Fruit fly (Drosophila melanogaster): ENCODE results near the gene CG6324.
A peak's percentile ranks its signal among the peaks of the same experiment; 100 is the strongest.

The CG6324 gene

dm6 chrX:15490519-15490918, 14.6 kb downstream of the CG6324 start:
- no peak for TF ChIP-seq fd96Cb (tag; optimal IDR thresholded peaks at IDR 0.05)
- TF ChIP-seq CG13296 (GFP tag; optimal IDR thresholded peaks at IDR 0.05) = no peak
- TF ChIP-seq caup (GFP tag; optimal IDR thresholded peaks at IDR 0.05; ENCODE audit: severe bottlenecking) = no peak
- no peak for TF ChIP-seq tio (GFP tag; optimal IDR thresholded peaks at IDR 0.05)
- peak; percentile 57 for TF ChIP-seq CG11504 (tag; optimal IDR thresholded peaks at IDR 0.05)
- TF ChIP-seq lbe (GFP tag; optimal IDR thresholded peaks at IDR 0.05) = no peak
- TF ChIP-seq Dip2 (GFP tag; IDR thresholded peaks at IDR 0.05) = peak; percentile 82
- peak; percentile 34 for TF ChIP-seq kni (GFP tag; optimal IDR thresholded peaks at IDR 0.05)
- no peak for TF ChIP-seq CG11093 (GFP tag; IDR thresholded peaks at IDR 0.05)
- TF ChIP-seq CG8281 (tag; optimal IDR thresholded peaks at IDR 0.05) = no peak
- TF ChIP-seq CG1792 (GFP tag; optimal IDR thresholded peaks at IDR 0.05) = no peak
- no peak for TF ChIP-seq CG1529 (GFP tag; optimal IDR thresholded peaks at IDR 0.05)
- peak; percentile 11 for TF ChIP-seq ATbp (GFP tag; optimal IDR thresholded peaks at IDR 0.05)
- peak; percentile 2 for TF ChIP-seq Asciz (GFP tag; optimal IDR thresholded peaks at IDR 0.05)
- TF ChIP-seq Myb (GFP tag; optimal IDR thresholded peaks at IDR 0.05) = no peak
- no peak for TF ChIP-seq Fer1 (GFP tag; optimal IDR thresholded peaks at IDR 0.05)
- TF ChIP-seq stwl (tag; optimal IDR thresholded peaks at IDR 0.05) = peak; percentile 17
- TF ChIP-seq Drgx (GFP tag; IDR thresholded peaks at IDR 0.05) = no peak
- peak; percentile 90 for TF ChIP-seq CTCF (GFP tag; optimal IDR thresholded peaks at IDR 0.05)
- no peak for TF ChIP-seq kah (GFP tag; optimal IDR thresholded peaks at IDR 0.05)
- peak in 1 of 2 experiments; percentile 69 for TF ChIP-seq Pdp1 (GFP tag; optimal IDR thresholded peaks at IDR 0.05)
- TF ChIP-seq CG14441 (GFP tag; IDR thresholded peaks at IDR 0.05) = no peak
- TF ChIP-seq pnt (GFP tag; optimal IDR thresholded peaks at IDR 0.05) = no peak
- no peak for TF ChIP-seq CG7928 (GFP tag; optimal IDR thresholded peaks at IDR 0.05)
- TF ChIP-seq CG8359 (GFP tag; optimal IDR thresholded peaks at IDR 0.05; ENCODE audit: borderline replicate concordance) = no peak
- no peak for TF ChIP-seq CG3281 (GFP tag; optimal IDR thresholded peaks at IDR 0.05)
- TF ChIP-seq Dp (GFP tag; optimal IDR thresholded peaks at IDR 0.05) = peak; percentile 8
- peak; percentile 8 for TF ChIP-seq fd64A (GFP tag; optimal IDR thresholded peaks at IDR 0.05)
- no peak for TF ChIP-seq hkb (optimal IDR thresholded peaks at IDR 0.05)
- TF ChIP-seq hkb (GFP tag; IDR thresholded peaks at IDR 0.05) = no peak
- TF ChIP-seq BEAF-32 (GFP tag; optimal IDR thresholded peaks at IDR 0.05) = peak; percentile 2
- no peak for TF ChIP-seq CG17385 (GFP tag; optimal IDR thresholded peaks at IDR 0.05)
- TF ChIP-seq sob (GFP tag; IDR thresholded peaks at IDR 0.05) = no peak
- TF ChIP-seq fd3F (GFP tag; optimal IDR thresholded peaks at IDR 0.05) = no peak
- TF ChIP-seq Ravus (GFP tag; IDR thresholded peaks at IDR 0.05) = no peak
- TF ChIP-seq CG8924 (tag; optimal IDR thresholded peaks at IDR 0.05) = no peak
- TF ChIP-seq Lim3 (GFP tag; IDR thresholded peaks at IDR 0.05) = no peak
- TF ChIP-seq ewg (GFP tag; optimal IDR thresholded peaks at IDR 0.05) = no peak
- no peak for TF ChIP-seq CG32767 (GFP tag; IDR thresholded peaks at IDR 0.05)
- TF ChIP-seq PHDP (tag; optimal IDR thresholded peaks at IDR 0.05) = peak; percentile 6
- TF ChIP-seq vvl (GFP tag; IDR thresholded peaks at IDR 0.05) = peak; percentile 14; the same call in 1 of the 2 replicates
- TF ChIP-seq D19B (GFP tag; optimal IDR thresholded peaks at IDR 0.05) = no peak
- TF ChIP-seq CG14860 (GFP tag; IDR thresholded peaks at IDR 0.05; ENCODE audit: partially characterized antibody) = no peak
- peak; percentile 34; the same call in 1 of the 3 replicates for TF ChIP-seq CG2199 (GFP tag; IDR thresholded peaks at IDR 0.05)
- peak; percentile 25; the same call in 1 of the 2 replicates for TF ChIP-seq E2f2 (GFP tag; IDR thresholded peaks at IDR 0.05)
- TF ChIP-seq ftz-f1 (GFP tag; optimal IDR thresholded peaks at IDR 0.05) = no peak
- TF ChIP-seq CG2120 (GFP tag; optimal IDR thresholded peaks at IDR 0.05) = no peak
- TF ChIP-seq CG7987 (GFP tag; optimal IDR thresholded peaks at IDR 0.05) = no peak
- TF ChIP-seq CG14014 (GFP tag; IDR thresholded peaks at IDR 0.05) = no peak
- no peak for TF ChIP-seq ken (GFP tag; IDR thresholded peaks at IDR 0.05)
- TF ChIP-seq CG15601 (tag; optimal IDR thresholded peaks at IDR 0.05) = peak; percentile 39
- no peak for TF ChIP-seq ttk (GFP tag; IDR thresholded peaks at IDR 0.05)
